Fruit fly (Drosophila melanogaster): Measurements from ENCODE around the gene CG9316.
A peak's percentile ranks its signal among the peaks of the same experiment; 100 is the strongest.

CG9316 gene

DNA sequence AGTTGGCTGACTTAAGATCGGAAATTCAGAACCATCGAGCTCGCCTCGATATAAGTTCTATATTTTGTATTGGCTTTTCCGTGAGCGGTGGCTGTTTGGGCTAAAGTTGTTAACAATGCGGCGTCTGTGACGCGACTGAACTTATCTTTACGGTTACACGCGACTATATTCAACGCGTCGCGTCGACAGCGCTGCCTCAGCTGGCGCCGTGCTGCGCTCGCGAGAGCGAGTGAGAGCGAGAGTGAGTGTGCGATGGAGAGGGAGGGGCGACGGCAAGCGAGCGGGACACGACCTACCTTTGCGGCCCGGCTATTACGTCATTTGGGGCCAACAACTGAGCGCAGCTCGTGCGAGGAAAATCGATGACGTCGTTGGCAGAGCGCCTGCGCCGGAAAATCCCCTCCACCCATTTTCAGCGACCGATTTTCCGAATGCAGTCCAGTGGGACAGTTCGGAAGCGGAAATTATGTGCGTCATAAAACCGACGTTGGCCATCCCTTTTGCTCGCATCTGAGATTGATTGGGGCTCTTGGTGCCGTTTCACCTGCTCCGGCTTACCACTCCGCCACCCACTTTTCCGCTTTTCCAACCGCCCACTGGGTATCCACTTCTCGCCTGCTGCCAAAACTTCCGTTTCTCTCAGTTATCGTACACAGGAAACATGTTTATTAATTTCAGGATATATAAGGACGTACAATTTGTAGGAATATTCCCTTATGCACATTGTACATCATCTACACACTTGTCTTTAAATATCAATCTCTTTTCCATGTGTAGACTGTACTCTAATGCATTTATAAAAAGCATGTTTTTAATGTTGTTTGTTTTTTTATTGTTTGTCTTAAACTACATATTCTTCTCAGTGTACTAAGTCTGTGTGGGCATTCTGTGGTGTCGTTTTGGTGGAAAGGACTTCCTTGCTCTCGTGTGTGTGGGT lies 11.6 kb downstream of the CG9316 start, which contains the start of gene Hr38:
Hr38 (minus strand) TSS at position 121 of the 937 bp plus-strand sequence.
- TF ChIP-seq usp (GFP tag; optimal IDR thresholded peaks at IDR 0.05) = no peak
- TF ChIP-seq Dll (optimal IDR thresholded peaks at IDR 0.05) = peak; percentile 85

DNA sequence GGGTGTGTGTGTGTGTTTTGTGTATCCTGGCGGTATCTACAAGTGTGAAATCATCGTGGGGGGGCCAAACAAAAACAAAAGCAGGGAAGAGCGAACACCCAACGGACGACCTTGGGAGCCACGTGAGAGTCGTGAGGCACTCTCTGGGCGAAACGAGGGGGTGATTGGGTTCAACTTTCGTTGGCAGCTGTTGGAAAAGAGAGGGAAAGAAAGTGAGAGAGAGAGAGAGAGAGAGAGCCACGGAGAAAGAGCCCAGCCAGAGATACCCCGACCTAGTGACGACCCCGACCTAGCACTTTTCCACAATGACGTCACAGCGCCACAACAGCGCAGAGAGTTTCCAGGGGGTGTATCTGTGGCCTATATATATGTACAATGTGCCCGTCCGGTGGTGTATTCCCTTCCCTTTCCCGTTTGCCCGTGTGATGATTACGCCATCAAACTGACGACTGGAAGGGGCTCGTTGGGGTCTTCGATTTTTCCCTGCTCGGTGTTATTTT lies 20.4 kb downstream of the CG9316 start:
- TF ChIP-seq usp (GFP tag; optimal IDR thresholded peaks at IDR 0.05) = no peak
- no peak for TF ChIP-seq EcR (GFP tag; optimal IDR thresholded peaks at IDR 0.05)
- no peak for TF ChIP-seq pan (optimal IDR thresholded peaks at IDR 0.05)
- no peak for TF ChIP-seq psq (optimal IDR thresholded peaks at IDR 0.05)
- no peak for TF ChIP-seq Dll (optimal IDR thresholded peaks at IDR 0.05)

DNA sequence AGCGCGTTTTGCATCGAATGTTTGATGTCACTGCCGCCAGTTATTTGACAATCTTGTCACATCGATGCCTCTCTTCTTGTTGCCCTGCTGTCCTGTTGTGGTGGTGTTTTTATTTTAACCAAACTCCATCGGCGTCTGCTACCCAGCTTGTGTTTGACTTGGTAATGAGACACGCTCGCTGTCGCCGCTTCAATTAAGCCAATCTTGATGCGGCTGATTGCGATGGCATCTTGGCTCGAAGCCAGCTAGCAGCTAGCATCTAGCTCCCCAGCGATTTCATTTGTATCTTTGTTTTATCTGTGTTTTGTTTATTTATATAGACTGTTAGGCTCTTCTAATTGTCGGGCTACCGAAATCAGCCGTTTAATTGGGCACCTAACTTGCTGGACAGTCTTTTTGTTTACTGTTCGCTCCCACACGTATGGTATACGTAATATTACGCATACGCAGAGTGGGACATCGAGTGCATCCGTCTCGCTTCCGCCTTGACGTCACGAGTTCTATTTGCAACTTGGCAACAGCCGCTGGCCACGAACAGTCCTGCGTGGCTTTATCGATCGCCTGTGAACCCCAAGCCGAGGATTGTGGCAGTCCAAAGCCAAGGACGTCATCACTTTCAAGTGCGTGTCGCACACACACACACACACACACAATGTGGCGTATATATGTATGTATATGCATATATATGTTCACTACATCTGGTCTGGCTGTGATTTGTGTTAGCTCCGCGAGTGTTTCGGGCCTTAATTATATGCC lies 21.7 kb downstream of the CG9316 start:
- TF ChIP-seq Dll (optimal IDR thresholded peaks at IDR 0.05) (no peak), pan (optimal IDR thresholded peaks at IDR 0.05) (no peak), CG8478 (optimal IDR thresholded peaks at IDR 0.05) (no peak), psq (optimal IDR thresholded peaks at IDR 0.05) (no peak), usp (GFP tag; optimal IDR thresholded peaks at IDR 0.05) (no peak), EcR (GFP tag; optimal IDR thresholded peaks at IDR 0.05) (no peak)

DNA sequence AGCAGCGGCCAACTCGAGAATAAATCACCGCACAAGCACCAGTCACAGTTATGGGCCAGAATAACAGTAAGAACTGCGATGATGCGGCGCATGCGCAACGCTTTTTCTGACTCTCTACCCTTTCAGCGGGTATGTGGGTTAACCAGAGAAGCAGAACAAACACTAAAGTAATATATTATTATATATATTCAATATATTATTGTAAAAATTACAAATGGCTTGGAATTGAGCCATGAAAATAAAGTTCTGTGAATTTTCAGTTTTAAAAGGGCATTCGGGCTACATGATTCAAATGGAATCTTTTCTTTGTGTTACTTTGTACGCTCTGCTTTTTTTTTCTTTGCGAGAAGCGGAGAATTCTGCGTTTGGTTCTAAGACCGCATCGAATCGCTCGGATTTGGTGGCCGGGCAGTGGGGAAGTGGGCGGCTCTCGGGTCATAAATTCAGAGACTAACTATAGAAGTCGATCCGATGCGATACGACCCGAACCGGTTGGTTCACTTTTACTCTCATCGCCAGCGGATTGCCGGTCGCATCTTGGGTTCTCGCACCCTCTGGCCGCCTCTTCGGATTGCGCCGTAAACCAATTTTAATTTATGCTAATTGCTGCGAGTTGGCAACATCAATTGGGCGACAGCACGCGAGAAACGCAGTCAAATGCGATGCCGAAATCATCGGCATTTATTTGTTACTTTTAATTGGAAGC lies 25.7 kb downstream of the CG9316 start:
- TF ChIP-seq psq (optimal IDR thresholded peaks at IDR 0.05) (no peak), pan (optimal IDR thresholded peaks at IDR 0.05) (no peak), CG8478 (optimal IDR thresholded peaks at IDR 0.05) (no peak), EcR (GFP tag; optimal IDR thresholded peaks at IDR 0.05) (no peak), Dll (optimal IDR thresholded peaks at IDR 0.05) (no peak), usp (GFP tag; optimal IDR thresholded peaks at IDR 0.05) (no peak)

DNA sequence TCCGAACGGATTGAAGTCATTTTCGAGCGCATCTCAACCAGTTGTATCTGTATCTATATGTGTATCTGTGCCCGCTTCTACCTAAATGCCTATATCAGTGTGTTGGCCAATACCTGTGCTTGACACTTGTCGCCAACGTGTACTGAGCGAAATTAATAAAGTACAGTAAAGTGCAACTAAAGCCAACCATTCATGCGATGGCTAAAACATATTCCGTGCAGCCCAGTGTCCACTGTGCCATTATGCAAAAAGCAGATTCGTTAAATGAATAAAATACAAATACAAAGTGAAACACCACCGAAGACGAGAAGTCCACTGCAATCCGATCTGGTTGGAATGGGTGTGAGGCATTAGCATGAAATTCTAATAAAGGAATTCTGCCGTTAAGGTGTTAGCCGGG lies 31.3 kb downstream of the CG9316 start:
- TF ChIP-seq usp (GFP tag; optimal IDR thresholded peaks at IDR 0.05) = no peak
- no peak for TF ChIP-seq pan (optimal IDR thresholded peaks at IDR 0.05)
- TF ChIP-seq EcR (GFP tag; optimal IDR thresholded peaks at IDR 0.05) = no peak
- no peak for TF ChIP-seq psq (optimal IDR thresholded peaks at IDR 0.05)
- no peak for TF ChIP-seq Dll (optimal IDR thresholded peaks at IDR 0.05)
- TF ChIP-seq CG8478 (optimal IDR thresholded peaks at IDR 0.05) = no peak

DNA sequence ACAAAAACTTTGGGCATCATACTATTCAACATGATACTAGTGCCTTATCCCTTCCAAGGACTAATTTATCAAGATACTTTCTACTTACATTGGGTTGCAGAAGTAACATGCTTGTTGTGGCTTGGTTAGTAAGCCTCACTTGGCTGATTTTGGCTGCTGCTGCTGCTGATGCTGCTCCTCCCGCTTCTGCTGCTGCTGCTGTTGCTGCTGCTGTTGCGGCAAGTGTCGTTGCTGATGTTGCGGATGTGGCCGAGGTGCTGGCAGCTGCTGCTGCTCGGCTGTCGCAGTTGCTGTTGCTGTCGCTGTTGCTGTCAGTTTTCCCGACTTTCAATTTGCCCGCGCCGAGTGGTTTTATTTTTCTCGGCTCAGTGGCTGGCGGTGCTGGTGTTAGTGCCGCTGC lies 36.3 kb downstream of the CG9316 start:
- no peak for TF ChIP-seq Dll (optimal IDR thresholded peaks at IDR 0.05)
- no peak for TF ChIP-seq psq (optimal IDR thresholded peaks at IDR 0.05)
- TF ChIP-seq pan (optimal IDR thresholded peaks at IDR 0.05) = no peak
- no peak for TF ChIP-seq CG8478 (optimal IDR thresholded peaks at IDR 0.05)
- no peak for TF ChIP-seq usp (GFP tag; optimal IDR thresholded peaks at IDR 0.05)
- TF ChIP-seq EcR (GFP tag; optimal IDR thresholded peaks at IDR 0.05) = no peak

DNA sequence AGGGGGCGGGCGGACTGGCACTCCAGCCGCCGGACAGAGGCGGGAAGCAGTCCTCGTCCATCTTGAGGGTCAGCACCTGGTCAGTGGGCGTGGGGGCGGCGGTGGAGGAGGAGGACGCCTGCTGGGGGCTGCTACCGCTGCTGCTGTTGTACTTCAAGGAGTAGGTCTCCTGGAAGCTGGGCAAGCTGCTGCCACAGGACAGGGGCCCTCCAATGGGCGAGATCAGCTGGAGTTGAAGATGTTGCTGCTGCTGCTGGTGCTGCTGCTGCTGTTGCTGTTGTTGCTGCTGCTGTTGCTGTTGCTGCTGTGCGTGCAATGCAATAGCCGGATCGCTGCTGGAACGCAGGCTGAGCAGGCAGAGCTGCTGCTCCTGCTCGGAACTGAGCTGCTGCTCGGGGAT lies 37.6 kb downstream of the CG9316 start:
- TF ChIP-seq psq (optimal IDR thresholded peaks at IDR 0.05) (no peak), Dll (optimal IDR thresholded peaks at IDR 0.05) (no peak), usp (GFP tag; optimal IDR thresholded peaks at IDR 0.05) (no peak), pan (optimal IDR thresholded peaks at IDR 0.05) (no peak), CG8478 (optimal IDR thresholded peaks at IDR 0.05) (no peak), EcR (GFP tag; optimal IDR thresholded peaks at IDR 0.05) (no peak)

DNA sequence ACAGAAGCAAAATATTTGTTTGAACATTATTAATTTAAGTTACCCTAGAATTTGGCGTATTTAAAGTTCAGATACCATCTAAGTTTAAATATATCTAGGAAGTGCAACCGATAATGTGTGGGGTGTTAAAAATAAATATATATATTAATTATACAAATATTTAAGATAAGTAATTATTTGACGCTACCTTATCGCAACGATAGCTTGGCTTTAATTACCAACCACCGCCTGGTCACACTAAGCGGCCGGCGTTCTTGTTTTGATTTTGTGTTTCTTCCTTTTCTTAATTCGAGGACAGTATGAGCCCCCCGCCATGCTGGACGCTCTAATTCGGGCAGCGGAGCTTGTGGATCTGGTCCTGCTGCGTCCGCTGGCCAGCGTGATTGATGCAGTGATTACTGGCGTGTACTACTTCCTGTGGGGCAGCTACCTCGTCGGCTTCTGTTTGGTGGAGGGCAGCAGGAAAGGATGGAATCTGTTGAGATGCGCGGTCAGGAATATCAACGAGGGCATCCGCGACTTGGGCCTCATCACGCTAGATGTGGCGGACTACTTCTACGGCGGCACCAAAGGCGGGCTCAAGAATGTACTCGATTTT lies 44.1 kb downstream of the CG9316 start, which contains the start of gene CG2617:
CG2617 (plus strand) TSS at position 233 of the 598 bp plus-strand sequence.
- no peak for TF ChIP-seq CG8478 (optimal IDR thresholded peaks at IDR 0.05)

DNA sequence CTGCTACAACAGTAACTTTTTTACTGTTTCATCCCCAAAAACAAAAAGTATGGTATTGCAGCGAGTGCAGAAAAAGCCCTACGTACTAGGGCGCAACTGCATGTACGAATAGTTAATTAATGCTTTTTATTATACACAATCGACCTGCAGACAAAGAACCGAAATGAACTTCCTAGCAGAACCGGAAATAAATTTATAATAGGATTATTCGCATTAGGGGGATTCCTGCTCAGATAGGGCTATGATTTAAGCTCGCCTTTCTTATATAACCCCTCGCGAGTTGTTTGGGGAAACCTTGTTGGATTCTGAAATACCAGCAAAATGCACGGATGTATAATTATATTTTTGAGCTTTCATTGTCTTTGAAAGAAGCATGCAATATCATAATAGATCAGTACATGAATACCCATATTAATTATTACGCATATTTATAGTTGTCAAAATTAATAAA lies 44.7 kb downstream of the CG9316 start, which contains the start of gene Cen:
Cen (minus strand) TSS at position 199 of the 451 bp plus-strand sequence.
- TF ChIP-seq CG8478 (optimal IDR thresholded peaks at IDR 0.05) (no peak), psq (optimal IDR thresholded peaks at IDR 0.05) (no peak), EcR (GFP tag; optimal IDR thresholded peaks at IDR 0.05) (no peak), usp (GFP tag; optimal IDR thresholded peaks at IDR 0.05) (no peak), Dll (optimal IDR thresholded peaks at IDR 0.05) (no peak), pan (optimal IDR thresholded peaks at IDR 0.05) (no peak)

DNA sequence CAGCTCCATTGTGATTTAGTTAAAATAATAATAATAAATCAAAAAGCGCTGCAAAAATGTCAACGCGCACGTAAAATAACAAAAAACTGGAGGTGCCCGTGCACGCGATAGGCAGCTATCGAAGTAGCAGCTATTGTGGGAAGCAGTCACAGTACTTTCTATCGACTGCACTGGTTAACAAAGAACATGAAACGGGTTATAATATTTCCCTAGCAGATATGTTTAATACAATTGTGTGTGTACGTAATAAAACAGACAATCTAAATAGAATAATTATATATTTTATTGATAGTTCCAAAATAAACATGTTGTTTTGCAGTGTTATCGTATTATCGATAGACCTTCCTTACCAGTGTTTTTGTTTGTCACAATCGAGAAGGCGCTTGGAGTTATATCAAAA lies 50.5 kb downstream of the CG9316 start, which contains the start of the genes CG31678 and IKKepsilon:
CG31678 (minus strand) TSS at position 67 of the 400 bp plus-strand sequence.
IKKepsilon (plus strand) TSS at position 171 of the 400 bp plus-strand sequence.
- TF ChIP-seq pan (optimal IDR thresholded peaks at IDR 0.05) (no peak), EcR (GFP tag; optimal IDR thresholded peaks at IDR 0.05) (no peak), usp (GFP tag; optimal IDR thresholded peaks at IDR 0.05) (no peak), CG8478 (optimal IDR thresholded peaks at IDR 0.05) (no peak), psq (optimal IDR thresholded peaks at IDR 0.05) (no peak), Dll (optimal IDR thresholded peaks at IDR 0.05) (no peak)

DNA sequence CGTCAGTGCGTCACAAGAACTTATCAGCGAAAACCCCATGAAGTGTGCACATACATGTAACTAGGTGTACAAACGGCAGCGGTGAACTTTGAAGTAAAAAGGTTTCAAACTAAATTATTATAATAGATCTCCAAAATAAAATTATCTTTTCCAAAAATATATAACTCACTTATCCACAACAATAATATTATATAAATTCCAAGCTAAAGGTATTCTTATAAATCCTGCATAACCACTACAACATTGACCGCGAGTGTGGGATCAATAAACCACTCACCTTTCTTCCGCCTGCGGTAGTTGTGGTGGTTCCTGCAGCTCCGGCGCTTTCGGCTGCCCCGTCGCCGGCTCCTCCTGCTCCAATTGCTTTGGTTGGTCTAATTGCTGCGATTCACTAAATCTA lies 51.6 kb downstream of the CG9316 start:
- no peak for TF ChIP-seq EcR (GFP tag; optimal IDR thresholded peaks at IDR 0.05)
- no peak for TF ChIP-seq Dll (optimal IDR thresholded peaks at IDR 0.05)
- no peak for TF ChIP-seq usp (GFP tag; optimal IDR thresholded peaks at IDR 0.05)
- no peak for TF ChIP-seq pan (optimal IDR thresholded peaks at IDR 0.05)
- TF ChIP-seq psq (optimal IDR thresholded peaks at IDR 0.05) = no peak
- TF ChIP-seq CG8478 (optimal IDR thresholded peaks at IDR 0.05) = no peak

Measured in whole organism.